Fruit fly (Drosophila melanogaster) whole organism, embryonic: ENCODE results near the gene Trf4-2.

Source experiments
- CG18011 ChIP-seq: fragments of 200-800 bp; sonication (Bioruptor generic); optimal IDR thresholded peaks from 2 replicates; lab custom pipeline; 2017; ENCODE audit warnings: missing biosample characterization, missing genetic modification characterization, mild to moderate bottlenecking, moderate library complexity, missing genotype
- CG32772 ChIP-seq: fragments of 200-800 bp; sonication (Bioruptor generic); IDR thresholded peaks from 2 replicates; pipeline ENCODE4 v1.3.6; 2022; ENCODE audit warnings: missing biosample characterization, missing genetic modification characterization
- CG7745 ChIP-seq: fragments of 200-800 bp; sonication (Bioruptor generic); optimal IDR thresholded peaks from 2 replicates; lab custom pipeline; 2018; ENCODE audit warnings: missing biosample characterization, mild to moderate bottlenecking, missing genetic modification characterization, moderate library complexity
- CG8944 ChIP-seq: fragments of 200-800 bp; sonication (Bioruptor generic); optimal IDR thresholded peaks from 3 replicates; lab custom pipeline; 2016; ENCODE audit warnings: missing biosample characterization, missing genetic modification characterization
- Usf ChIP-seq: fragments of 200-800 bp; sonication (Bioruptor generic); optimal IDR thresholded peaks from 2 replicates; lab custom pipeline; 2017; ENCODE audit warnings: missing genotype, missing biosample characterization, missing genetic modification characterization
- ken ChIP-seq: fragments of 200-800 bp; sonication (Bioruptor generic); IDR thresholded peaks from 3 replicates; pipeline ENCODE4 v1.3.6; 2022; ENCODE audit warnings: missing biosample characterization, missing genetic modification characterization

dm6 chr3R:24970323-24971067 is 45.5 kb downstream of the Trf4-2 start:
- no peak for TF ChIP-seq Usf (GFP tag; lab: Kevin White, UChicago)
- TF ChIP-seq CG18011 (GFP tag; lab: Kevin White, UChicago), result no peak
- TF ChIP-seq ken, result no peak
- no peak for TF ChIP-seq CG32772 (GFP tag; lab: Robert Waterston, UW)
- TF ChIP-seq CG8944 (GFP tag; lab: Kevin White, UChicago), result no peak
- TF ChIP-seq CG7745, result no peak
